Worm (Caenorhabditis elegans) whole organism, L2 larva: Measurements from ENCODE around the gene kin-2.

Experiments used
- aly-2 ChIP-seq: fragments of 150-350 bp; optimal IDR thresholded peaks from 2 replicates; lab custom pipeline; 2014; ENCODE audit warnings: missing biosample characterization, missing genetic modification characterization
- ztf-4 ChIP-seq: fragments of 150-350 bp; optimal IDR thresholded peaks from 2 replicates; lab custom pipeline; 2014; ENCODE audit warnings: missing biosample characterization, missing genetic modification characterization

- no peak for TF ChIP-seq aly-2 (tag; lab: Kevin White, UChicago)
- no peak for TF ChIP-seq ztf-4 (tag; lab: Kevin White, UChicago)
Measured at ce11 chrX:5975228-5975627, 2.4 kb downstream of the kin-2 start.
